Worm (Caenorhabditis elegans) whole organism, midembryonic: ENCODE results near the gene D1022.5.

Source experiments
- cog-1 ChIP-seq: sonication (generic microtip); optimal IDR thresholded peaks from 2 replicates; lab custom pipeline; 2016; ENCODE audit warnings: missing genetic modification characterization, missing compliant biosample characterization
- flt-1 ChIP-seq: fragments of 200-800 bp; sonication (Bioruptor generic); IDR thresholded peaks from 2 replicates; pipeline ENCODE4 v1.3.6; 2022; ENCODE audit warnings: missing genetic modification characterization, missing compliant biosample characterization
- klf-2 ChIP-seq: fragments of 200-800 bp; sonication (Bioruptor generic); conservative IDR thresholded peaks from 2 replicates; pipeline ENCODE4 v1.3.6; 2022; ENCODE audit warnings: missing genetic modification reagents, missing genetic modification characterization, missing compliant biosample characterization
- ztf-23 ChIP-seq: fragments of 200-800 bp; sonication (Bioruptor generic); IDR thresholded peaks from 2 replicates; pipeline ENCODE4 v1.3.6; 2022; ENCODE audit warnings: missing genetic modification reagents, missing genetic modification characterization, missing compliant biosample characterization

- TF ChIP-seq ztf-23 (GFP tag; lab: Robert Waterston, UW) (no peak), flt-1 (GFP tag; lab: Robert Waterston, UW) (no peak), cog-1 (tag; lab: Kevin White, UChicago) (no peak), klf-2 (GFP tag; lab: Robert Waterston, UW) (no peak)
Observed at ce11 chrII:7489605-7490004, 31.0 kb upstream of the D1022.5 start, which contains the start of gene D1022.9.
